Worm (Caenorhabditis elegans): ENCODE measurements around the gene F48F5.8.

DNA sequence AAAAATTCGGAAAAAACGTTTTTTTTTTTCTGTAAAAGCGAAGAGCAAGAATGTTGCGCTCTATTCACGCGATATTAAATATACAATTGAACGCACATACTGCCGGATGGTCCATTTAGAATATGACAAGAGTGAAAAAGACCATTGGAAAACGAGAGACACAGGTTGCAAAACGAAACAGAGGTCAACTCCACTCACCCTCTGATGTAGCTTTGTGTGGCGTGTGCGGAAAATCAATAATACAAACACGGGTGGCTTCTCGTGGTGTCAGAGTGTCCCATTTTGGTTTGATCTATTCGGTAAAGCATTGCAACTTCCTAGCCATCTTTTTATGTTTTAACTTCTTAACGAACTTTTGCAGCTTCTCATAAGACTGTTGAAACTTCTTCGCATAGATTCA, 39.6 kb downstream of the F48F5.8 start:
- TF ChIP-seq dve-1 (tag; optimal IDR thresholded peaks at IDR 0.05) = no peak
- no peak for TF ChIP-seq ttx-3 (tag; optimal IDR thresholded peaks at IDR 0.05)
- no peak for TF ChIP-seq nhr-11 (tag; optimal IDR thresholded peaks at IDR 0.05)
- TF ChIP-seq che-1 (tag; optimal IDR thresholded peaks at IDR 0.05) = no peak
- no peak for TF ChIP-seq hlh-8 (tag; optimal IDR thresholded peaks at IDR 0.05)
- peak; percentile 12 for TF ChIP-seq nfya-1 (tag; optimal IDR thresholded peaks at IDR 0.05)
- no peak for TF ChIP-seq ztf-16 (tag; optimal IDR thresholded peaks at IDR 0.05)
- TF ChIP-seq hlh-13 (GFP tag; optimal IDR thresholded peaks at IDR 0.05) = no peak
- no peak for TF ChIP-seq pros-1 (tag; optimal IDR thresholded peaks at IDR 0.05)
- no peak for TF ChIP-seq C38D4.7 (GFP tag; optimal IDR thresholded peaks at IDR 0.05)

Measured in whole organism, late embryonic.